Fruit fly (Drosophila melanogaster): ENCODE data around the gene Karl.

The Karl gene

dm6 chrX:11792415-11793328, 5.5 kb downstream of the Karl start, which contains the start of gene CkIIbeta (continued):
- TF ChIP-seq tup (GFP tag; optimal IDR thresholded peaks at IDR 0.05) (no peak), Chrac-16 (GFP tag; optimal IDR thresholded peaks at IDR 0.05) (peak; percentile 34), sr (GFP tag; IDR thresholded peaks at IDR 0.05) (no peak), CG17612 (GFP tag; IDR thresholded peaks at IDR 0.05) (no peak), CG3847 (GFP tag; IDR thresholded peaks at IDR 0.05) (peak; percentile 78), Hmx (GFP tag; optimal IDR thresholded peaks at IDR 0.05) (no peak), rib (GFP tag; IDR thresholded peaks at IDR 0.05) (no peak), hkb (optimal IDR thresholded peaks at IDR 0.05) (no peak), hkb (GFP tag; IDR thresholded peaks at IDR 0.05) (no peak), H2.0 (GFP tag; IDR thresholded peaks at IDR 0.05) (no peak), Hey (tag; optimal IDR thresholded peaks at IDR 0.05) (no peak), Mrtf (GFP tag; IDR thresholded peaks at IDR 0.05) (no peak), Hmr (GFP tag; optimal IDR thresholded peaks at IDR 0.05) (peak; percentile 58), mam (GFP tag; optimal IDR thresholded peaks at IDR 0.05) (peak; percentile 71), br (optimal IDR thresholded peaks at IDR 0.05) (no peak), lbe (GFP tag; optimal IDR thresholded peaks at IDR 0.05) (no peak), CG16815 (GFP tag; optimal IDR thresholded peaks at IDR 0.05) (no peak), CG7839 (tag; optimal IDR thresholded peaks at IDR 0.05) (peak; percentile 16), CG16813 (GFP tag; IDR thresholded peaks at IDR 0.05; ENCODE audit: partially characterized antibody) (peak; percentile 98), CG4617 (GFP tag; optimal IDR thresholded peaks at IDR 0.05; ENCODE audit: borderline replicate concordance) (peak; percentile 82), CG3065 (GFP tag; optimal IDR thresholded peaks at IDR 0.05) (no peak), z (GFP tag; IDR thresholded peaks at IDR 0.05) (no peak), Hr51 (GFP tag; optimal IDR thresholded peaks at IDR 0.05) (peak in 1 of 2 experiments; percentile 15), CHES-1-like (GFP tag; optimal IDR thresholded peaks at IDR 0.05) (peak; percentile 28), disco-r (GFP tag; optimal IDR thresholded peaks at IDR 0.05) (peak; percentile 15), sd (tag; optimal IDR thresholded peaks at IDR 0.05) (peak; percentile 49), Nf-YB (GFP tag; optimal IDR thresholded peaks at IDR 0.05) (no peak), CG11085 (GFP tag; IDR thresholded peaks at IDR 0.05) (no peak), CG6854 (GFP tag; optimal IDR thresholded peaks at IDR 0.05) (no peak), slp2 (GFP tag; optimal IDR thresholded peaks at IDR 0.05) (no peak), gcm (GFP tag; optimal IDR thresholded peaks at IDR 0.05) (no peak), CG2875 (GFP tag; optimal IDR thresholded peaks at IDR 0.05) (no peak), NK7.1 (GFP tag; optimal IDR thresholded peaks at IDR 0.05) (no peak), twi (tag; optimal IDR thresholded peaks at IDR 0.05) (peak; percentile 12), exex (tag; optimal IDR thresholded peaks at IDR 0.05) (peak; percentile 61), Bteb2 (GFP tag; optimal IDR thresholded peaks at IDR 0.05) (no peak), trem (tag; optimal IDR thresholded peaks at IDR 0.05) (peak; percentile 52), CG7928 (GFP tag; optimal IDR thresholded peaks at IDR 0.05) (no peak), dan (GFP tag; IDR thresholded peaks at IDR 0.05) (no peak), CG6813 (GFP tag; optimal IDR thresholded peaks at IDR 0.05) (no peak), seq (GFP tag; IDR thresholded peaks at IDR 0.05) (no peak), Ptx1 (GFP tag; IDR thresholded peaks at IDR 0.05) (no peak; the same call in 1 of the 2 replicates), ind (GFP tag; optimal IDR thresholded peaks at IDR 0.05) (peak; percentile 45), MBD-R2 (GFP tag; IDR thresholded peaks at IDR 0.05) (peak; percentile 58), CG7786 (GFP tag; optimal IDR thresholded peaks at IDR 0.05) (peak; percentile 49), otp (GFP tag; IDR thresholded peaks at IDR 0.05) (no peak), CG2889 (GFP tag; IDR thresholded peaks at IDR 0.05) (no peak), Atf3 (GFP tag; optimal IDR thresholded peaks at IDR 0.05) (peak; percentile 45), Atf-2 (GFP tag; optimal IDR thresholded peaks at IDR 0.05) (no peak), CG5953 (GFP tag; IDR thresholded peaks at IDR 0.05) (no peak), pb (GFP tag; optimal IDR thresholded peaks at IDR 0.05) (peak; percentile 63)
